Fruit fly (Drosophila melanogaster) Kc167 (cell line): Measurements from ENCODE around the gene spz3.

Source experiments
- Myc ChIP-seq: fragments of >200 bp; optimal IDR thresholded peaks from 2 replicates; lab custom pipeline; 2017; ENCODE audit warnings: missing external identifiers
- h ChIP-seq: fragments of >200 bp; optimal IDR thresholded peaks from 3 replicates; lab custom pipeline; 2018; ENCODE audit warnings: missing external identifiers
- insv ChIP-seq: fragments of >200 bp; optimal IDR thresholded peaks from 3 replicates; lab custom pipeline; 2018; ENCODE audit warnings: missing external identifiers
- ttk ChIP-seq: sonication (Bioruptor generic); optimal IDR thresholded peaks from 2 replicates; lab custom pipeline; 2017; ENCODE audit warnings: missing external identifiers

DNA sequence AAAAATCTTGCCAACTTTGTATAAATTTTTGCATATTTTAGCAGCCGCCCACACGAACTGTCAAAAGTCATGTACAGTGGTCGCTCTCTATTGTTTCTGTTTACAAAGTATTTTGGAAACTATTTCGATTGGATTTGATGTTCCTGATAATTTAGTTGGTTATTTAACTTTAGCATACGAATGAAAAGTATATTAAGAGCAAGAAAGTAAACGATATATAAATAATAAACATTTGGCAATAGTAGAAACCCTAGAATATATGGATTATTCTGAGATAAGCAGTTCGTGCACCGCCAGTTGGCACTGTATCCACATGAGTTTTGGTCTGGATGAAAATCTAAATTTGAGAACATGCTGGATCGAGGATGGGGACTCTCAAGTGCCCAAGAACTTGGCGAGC is 46.1 kb downstream of the spz3 start:
- no peak for TF ChIP-seq h (lab: Kevin White, UChicago)
- no peak for TF ChIP-seq Myc
- TF ChIP-seq insv (lab: Kevin White, UChicago): no peak
- TF ChIP-seq ttk (lab: Kevin White, UChicago): no peak
